Fruit fly (Drosophila melanogaster) whole organism, prepupa: ENCODE results near the gene CG3609.

Experiments used
- Blimp-1 ChIP-seq: fragments of 200-800 bp; sonication (Bioruptor generic); optimal IDR thresholded peaks from 3 replicates; lab custom pipeline; 2017; ENCODE audit warnings: missing biosample characterization, missing genetic modification characterization, mild to moderate bottlenecking, moderate library complexity, missing genetic modification reagents
- CG10631 ChIP-seq: fragments of 200-800 bp; sonication (Bioruptor generic); optimal IDR thresholded peaks from 2 replicates; lab custom pipeline; 2016; ENCODE audit warnings: missing biosample characterization, missing genetic modification characterization
- CG10669 ChIP-seq: fragments of 200-800 bp; sonication (Bioruptor generic); optimal IDR thresholded peaks from 3 replicates; lab custom pipeline; 2018; ENCODE audit warnings: missing biosample characterization, mild to moderate bottlenecking, missing genetic modification characterization, moderate library complexity
- CG11294 ChIP-seq: fragments of 200-800 bp; sonication (Bioruptor generic); IDR thresholded peaks from 2 replicates; pipeline ENCODE4 v1.3.6; 2022; ENCODE audit warnings: missing biosample characterization, missing genetic modification characterization
- CG15336 ChIP-seq: fragments of 200-800 bp; sonication (Bioruptor generic); IDR thresholded peaks from 2 replicates; pipeline ENCODE4 v1.3.6; 2022; ENCODE audit warnings: missing biosample characterization, missing genetic modification characterization
- CG1621 ChIP-seq: fragments of 200-800 bp; sonication (Bioruptor generic); optimal IDR thresholded peaks from 3 replicates; lab custom pipeline; 2018; ENCODE audit warnings: missing biosample characterization, mild to moderate bottlenecking, missing genetic modification characterization
- CG3032 ChIP-seq: fragments of 200-800 bp; optimal IDR thresholded peaks from 2 replicates; lab custom pipeline; 2019; ENCODE audit warnings: missing biosample characterization, mild to moderate bottlenecking, missing genetic modification characterization, moderate library complexity
- CG31627 ChIP-seq: fragments of 200-800 bp; sonication (Bioruptor generic); optimal IDR thresholded peaks from 3 replicates; lab custom pipeline; 2016; ENCODE audit warnings: missing biosample characterization, missing genetic modification characterization
- CG3919 ChIP-seq: fragments of 200-800 bp; sonication (Bioruptor generic); optimal IDR thresholded peaks from 3 replicates; lab custom pipeline; 2016; ENCODE audit warnings: missing biosample characterization, missing genetic modification characterization
- CG6163 ChIP-seq: fragments of 200-800 bp; sonication (Bioruptor generic); IDR thresholded peaks from 3 replicates; pipeline ENCODE4 v1.3.6; 2022; ENCODE audit warnings: missing biosample characterization, missing genetic modification characterization
- CG6276 ChIP-seq: fragments of 200-800 bp; sonication (Bioruptor generic); optimal IDR thresholded peaks from 2 replicates; lab custom pipeline; 2017; ENCODE audit warnings: missing biosample characterization, mild to moderate bottlenecking, missing genetic modification characterization
- CG6792 ChIP-seq: fragments of 200-800 bp; sonication (Bioruptor generic); optimal IDR thresholded peaks from 3 replicates; lab custom pipeline; 2016; ENCODE audit warnings: missing biosample characterization, missing genetic modification characterization
- CG6854 ChIP-seq: fragments of 200-800 bp; sonication (Bioruptor generic); optimal IDR thresholded peaks from 2 replicates; lab custom pipeline; 2017; ENCODE audit warnings: missing biosample characterization, mild to moderate bottlenecking, missing genetic modification characterization
- CG7368 ChIP-seq: fragments of 200-800 bp; sonication (Bioruptor generic); optimal IDR thresholded peaks from 3 replicates; lab custom pipeline; 2016; ENCODE audit warnings: missing biosample characterization, missing genetic modification characterization
- CG8119 ChIP-seq: fragments of 200-800 bp; sonication (Bioruptor generic); IDR thresholded peaks from 3 replicates; pipeline ENCODE4 v1.3.6; 2022; ENCODE audit warnings: missing biosample characterization, missing genetic modification characterization
- CG8319 ChIP-seq: fragments of 200-800 bp; sonication (Bioruptor generic); optimal IDR thresholded peaks from 3 replicates; lab custom pipeline; 2016; ENCODE audit warnings: missing biosample characterization, missing genetic modification characterization
- CG8632 ChIP-seq: fragments of 200-800 bp; sonication (Bioruptor generic); optimal IDR thresholded peaks from 3 replicates; lab custom pipeline; 2016; ENCODE audit warnings: missing biosample characterization, missing genetic modification characterization
- CG9139 ChIP-seq: fragments of 200-800 bp; sonication (Bioruptor generic); optimal IDR thresholded peaks from 3 replicates; lab custom pipeline; 2017; ENCODE audit warnings: missing biosample characterization, mild to moderate bottlenecking, missing genetic modification characterization
- Eip75B ChIP-seq: fragments of 200-800 bp; sonication (Bioruptor generic); optimal IDR thresholded peaks from 3 replicates; lab custom pipeline; 2016; ENCODE audit warnings: missing biosample characterization, missing genetic modification characterization
- Eip78C ChIP-seq: fragments of 200-800 bp; sonication (Bioruptor generic); peaks from one replicate; lab custom pipeline; 2016; ENCODE audit warnings: missing biosample characterization, missing genetic modification characterization
- Eip93F ChIP-seq: fragments of 200-800 bp; sonication (Bioruptor generic); optimal IDR thresholded peaks from 2 replicates; lab custom pipeline; 2016; ENCODE audit warnings: missing biosample characterization, mild to moderate bottlenecking, missing genetic modification characterization
- Ets21C ChIP-seq: fragments of 200-800 bp; sonication (Bioruptor generic); optimal IDR thresholded peaks from 3 replicates; lab custom pipeline; 2016; ENCODE audit warnings: missing biosample characterization, missing genetic modification characterization
- Ets96B ChIP-seq: fragments of 200-800 bp; optimal IDR thresholded peaks from 2 replicates; lab custom pipeline; 2019; ENCODE audit warnings: missing biosample characterization, mild to moderate bottlenecking, missing genetic modification characterization, moderate library complexity
- Gug ChIP-seq: fragments of 200-800 bp; sonication (Bioruptor generic); IDR thresholded peaks from 2 replicates; pipeline ENCODE4 v1.3.6; 2022; ENCODE audit warnings: missing biosample characterization, missing genetic modification characterization
- Hr38 ChIP-seq: sonication (Bioruptor generic); optimal IDR thresholded peaks from 2 replicates; lab custom pipeline; 2016; ENCODE audit warnings: missing biosample characterization, missing genetic modification characterization
- Lpt ChIP-seq: fragments of 200-800 bp; sonication (Bioruptor generic); optimal IDR thresholded peaks from 3 replicates; lab custom pipeline; 2016; ENCODE audit warnings: missing biosample characterization, missing genetic modification characterization
- Met ChIP-seq: fragments of 200-800 bp; sonication (Bioruptor generic); optimal IDR thresholded peaks from 3 replicates; lab custom pipeline; 2016; ENCODE audit warnings: missing biosample characterization, missing genetic modification characterization
- Smox ChIP-seq: fragments of 200-800 bp; sonication (Bioruptor generic); optimal IDR thresholded peaks from 3 replicates; lab custom pipeline; 2016; ENCODE audit warnings: missing biosample characterization, missing genetic modification characterization
- Sox14 ChIP-seq: fragments of 200-800 bp; sonication (Bioruptor generic); optimal IDR thresholded peaks from 3 replicates; lab custom pipeline; 2016; ENCODE audit warnings: missing biosample characterization, missing genetic modification characterization
- Sox15 ChIP-seq: fragments of 200-800 bp; sonication (Bioruptor generic); optimal IDR thresholded peaks from 3 replicates; lab custom pipeline; 2016; ENCODE audit warnings: missing biosample characterization, missing genetic modification characterization
- cyc ChIP-seq: fragments of 200-800 bp; sonication (Bioruptor generic); optimal IDR thresholded peaks from 3 replicates; lab custom pipeline; 2016; ENCODE audit warnings: missing biosample characterization, missing genetic modification characterization
- dsx ChIP-seq: fragments of 200-800 bp; optimal IDR thresholded peaks from 3 replicates; lab custom pipeline; 2019; ENCODE audit warnings: missing biosample characterization, mild to moderate bottlenecking, missing genetic modification characterization, moderate library complexity; ENCODE audit not compliant: poor library complexity, severe bottlenecking
- eg ChIP-seq: fragments of 200-800 bp; sonication (Bioruptor generic); IDR thresholded peaks from 3 replicates; pipeline ENCODE4 v1.3.6; 2022; ENCODE audit warnings: missing biosample characterization, missing genetic modification characterization
- esn ChIP-seq: fragments of 200-800 bp; sonication (Bioruptor generic); optimal IDR thresholded peaks from 2 replicates; lab custom pipeline; 2016; ENCODE audit warnings: missing biosample characterization, mild to moderate bottlenecking, missing genetic modification characterization, moderate library complexity
- fd59A ChIP-seq: fragments of 200-800 bp; sonication (Bioruptor generic); optimal IDR thresholded peaks from 2 replicates; lab custom pipeline; 2017; ENCODE audit warnings: missing biosample characterization, mild to moderate bottlenecking, missing genetic modification characterization, missing genetic modification reagents
- fd85E ChIP-seq: fragments of 200-800 bp; sonication (Bioruptor generic); optimal IDR thresholded peaks from 3 replicates; lab custom pipeline; 2016; ENCODE audit warnings: missing biosample characterization, missing genetic modification characterization
- fkh ChIP-seq: fragments of 200-800 bp; sonication (Bioruptor generic); optimal IDR thresholded peaks from 3 replicates; lab custom pipeline; 2017; ENCODE audit warnings: missing biosample characterization, mild to moderate bottlenecking, missing genetic modification characterization, moderate library complexity
- lz ChIP-seq: fragments of 200-800 bp; sonication (Bioruptor generic); optimal IDR thresholded peaks from 3 replicates; lab custom pipeline; 2016; ENCODE audit warnings: missing biosample characterization, missing genetic modification characterization
- net ChIP-seq: fragments of 200-800 bp; sonication (Bioruptor generic); optimal IDR thresholded peaks from 3 replicates; lab custom pipeline; 2016; ENCODE audit warnings: missing biosample characterization, missing genetic modification characterization
- salr ChIP-seq, 2 experiments: fragments of 200-800 bp; sonication (Bioruptor generic); optimal IDR thresholded peaks; 3 replicates each; lab custom pipeline; 2016 to 2018; ENCODE audit warnings: missing biosample characterization in 2 of 2, missing genetic modification characterization in 2 of 2, mild to moderate bottlenecking in 1 of 2
- ss ChIP-seq, 2 experiments: fragments of 200-800 bp; sonication (Bioruptor generic); optimal IDR thresholded peaks; 2 replicates in 1 of 2; 3 replicates in 1 of 2; lab custom pipeline; 2017 to 2018; ENCODE audit warnings: mild to moderate bottlenecking in 2 of 2, missing biosample characterization in 2 of 2, missing genetic modification characterization in 2 of 2, moderate library complexity in 1 of 2
- svp ChIP-seq: fragments of 200-800 bp; sonication (Bioruptor generic); peaks from one replicate; lab custom pipeline; 2016; ENCODE audit warnings: missing biosample characterization, missing genetic modification characterization
- topi ChIP-seq: fragments of 200-800 bp; sonication (Bioruptor generic); optimal IDR thresholded peaks from 3 replicates; lab custom pipeline; 2016; ENCODE audit warnings: missing biosample characterization, missing genetic modification characterization

Gene CG3609

DNA sequence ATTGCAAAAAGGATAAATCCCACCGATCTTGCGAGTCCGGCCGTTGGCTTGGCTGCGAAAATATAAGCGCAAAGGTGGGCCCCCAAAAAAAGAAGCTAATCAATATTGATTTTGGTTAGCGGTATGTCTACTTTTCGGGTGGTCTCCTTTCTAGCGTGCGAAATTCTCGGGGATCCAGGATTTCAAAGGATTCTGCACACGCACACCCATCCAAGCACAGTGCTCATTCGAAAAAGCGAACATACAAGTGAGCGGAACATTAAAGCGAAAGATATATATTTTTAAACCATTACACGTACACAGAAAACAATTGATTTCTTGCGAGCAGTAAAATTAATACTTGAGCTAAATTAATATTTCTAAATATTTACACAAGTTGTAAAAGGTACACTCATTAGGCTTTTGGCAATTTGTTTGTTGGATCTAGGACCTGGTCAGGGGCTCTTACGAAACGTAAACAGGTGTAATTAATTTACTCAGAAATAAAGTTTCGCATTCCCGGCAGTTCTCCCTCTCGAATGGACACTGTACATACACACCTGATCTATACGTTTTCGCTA lies 8.7 kb downstream of the CG3609 start (continued):
- peak; percentile 34 for TF ChIP-seq CG31627 (GFP tag; lab: Kevin White, UChicago)
- no peak for TF ChIP-seq dsx
- no peak for TF ChIP-seq Eip75B (GFP tag; lab: Kevin White, UChicago)
- peak; percentile 54 for TF ChIP-seq CG8632 (GFP tag; lab: Kevin White, UChicago)
- peak; percentile 20 for TF ChIP-seq esn (GFP tag; lab: Kevin White, UChicago)
- no peak for TF ChIP-seq net (GFP tag; lab: Kevin White, UChicago)
- TF ChIP-seq CG8319 (GFP tag; lab: Kevin White, UChicago) = no peak
- TF ChIP-seq CG6276 (GFP tag; lab: Kevin White, UChicago) = no peak
- no peak for TF ChIP-seq Hr38 (GFP tag; lab: Kevin White, UChicago)
- TF ChIP-seq Smox (GFP tag; lab: Kevin White, UChicago) = peak; percentile 22
- TF ChIP-seq CG10631 (GFP tag; lab: Kevin White, UChicago) = peak; percentile 2
- TF ChIP-seq salr (GFP tag; optimal IDR thresholded peaks at IDR 0.05; lab: Kevin White, UChicago) = peak in 1 of 2 experiments; percentile 35
- TF ChIP-seq CG6792 (GFP tag; lab: Kevin White, UChicago) = peak; percentile 25
- TF ChIP-seq Sox15 (GFP tag; lab: Kevin White, UChicago) = no peak
- TF ChIP-seq Ets96B (tag; lab: Kevin White, UChicago) = peak; percentile 41
- no peak for TF ChIP-seq CG1621 (tag; lab: Kevin White, UChicago)
- TF ChIP-seq Blimp-1 (GFP tag; lab: Kevin White, UChicago) = no peak
- no peak for TF ChIP-seq fd59A
- no peak for TF ChIP-seq Gug (GFP tag; lab: Robert Waterston, UW)
- TF ChIP-seq CG10669 (GFP tag; lab: Kevin White, UChicago) = peak; percentile 42
- peak; percentile 14 for TF ChIP-seq cyc (GFP tag; lab: Kevin White, UChicago)
- TF ChIP-seq Sox14 (GFP tag; lab: Kevin White, UChicago) = no peak
- no peak for TF ChIP-seq Eip93F (GFP tag; lab: Kevin White, UChicago)
- TF ChIP-seq lz (GFP tag; lab: Kevin White, UChicago) = peak; percentile 41
- TF ChIP-seq CG8119 (GFP tag; lab: Robert Waterston, UW) = peak; percentile 30; the same call in 1 of the 3 replicates
- no peak for TF ChIP-seq fkh (GFP tag; lab: Kevin White, UChicago)
- peak; percentile 35; the same call in 1 of the 3 replicates for TF ChIP-seq eg (GFP tag; lab: Robert Waterston, UW)
- no peak for TF ChIP-seq Lpt (GFP tag; lab: Kevin White, UChicago)
- peak; percentile 65 for TF ChIP-seq svp (GFP tag; lab: Kevin White, UChicago)
- no peak for TF ChIP-seq Ets21C (GFP tag; lab: Kevin White, UChicago)
- peak; percentile 50 for TF ChIP-seq Met
- no peak for TF ChIP-seq CG7368
- TF ChIP-seq CG9139 (GFP tag; lab: Kevin White, UChicago) = no peak
- TF ChIP-seq CG3032 (tag; lab: Kevin White, UChicago) = peak; percentile 6
- TF ChIP-seq, all 60 proteins: peak for 30

DNA sequence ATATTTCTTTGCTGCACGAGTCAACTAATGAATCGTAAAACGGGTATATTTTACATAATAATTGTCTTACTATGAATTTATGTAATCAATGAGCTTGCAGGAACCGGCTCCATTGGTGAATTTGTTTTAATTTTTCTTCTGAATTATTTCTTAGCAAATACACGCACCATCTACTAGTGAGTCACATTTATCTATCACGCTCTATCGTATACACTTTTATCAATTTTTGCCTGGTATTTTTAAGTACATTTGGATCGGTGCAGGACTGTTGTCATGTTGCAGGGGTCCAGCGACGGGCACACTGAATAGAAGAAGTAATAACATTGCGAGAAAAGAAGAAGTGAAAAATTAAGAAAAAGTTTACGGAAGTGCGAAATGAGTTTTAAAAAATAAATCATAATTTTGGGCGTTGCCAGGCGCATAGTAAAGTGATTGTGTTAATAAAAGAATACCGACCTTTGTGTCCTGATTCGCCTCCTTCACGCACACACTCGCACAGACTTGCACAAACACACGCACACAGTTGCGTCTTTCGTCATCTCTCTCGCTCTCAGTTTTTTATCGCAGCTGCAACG lies 9.3 kb downstream of the CG3609 start, which contains the start of the genes Rab5 and Axud1:
TSS of gene Rab5 (minus strand) at position 197 of the 575 bp plus-strand sequence.
TSS of gene Axud1 (plus strand) at position 269 of the 575 bp plus-strand sequence.
- TF ChIP-seq CG9139 (GFP tag; lab: Kevin White, UChicago) (peak; percentile 39), CG3032 (tag; lab: Kevin White, UChicago) (no peak), CG8119 (GFP tag; lab: Robert Waterston, UW) (peak; percentile 33; the same call in 2 of the 3 replicates), ss (GFP tag; optimal IDR thresholded peaks at IDR 0.05; lab: Kevin White, UChicago) (peak; percentile 5 to 10), CG6854 (GFP tag; lab: Kevin White, UChicago) (peak; percentile 52), CG3919 (peak; percentile 6), fd85E (GFP tag; lab: Kevin White, UChicago) (no peak), CG7368 (no peak), Met (no peak), Eip78C (GFP tag; lab: Kevin White, UChicago) (peak; percentile 55), svp (GFP tag; lab: Kevin White, UChicago) (peak; percentile 61), fkh (GFP tag; lab: Kevin White, UChicago) (peak; percentile 17), fd59A (no peak), CG6276 (GFP tag; lab: Kevin White, UChicago) (peak; percentile 22), salr (GFP tag; optimal IDR thresholded peaks at IDR 0.05; lab: Kevin White, UChicago) (no peak), cyc (GFP tag; lab: Kevin White, UChicago) (peak; percentile 6), net (GFP tag; lab: Kevin White, UChicago) (peak; percentile 14), CG10631 (GFP tag; lab: Kevin White, UChicago) (no peak), CG15336 (GFP tag; lab: Robert Waterston, UW) (peak; percentile 71), CG6163 (peak; percentile 56; the same call in 2 of the 3 replicates), topi (no peak), Gug (GFP tag; lab: Robert Waterston, UW) (no peak), eg (GFP tag; lab: Robert Waterston, UW) (peak; percentile 68; the same call in 2 of the 3 replicates), CG11294 (GFP tag; lab: Robert Waterston, UW) (no peak)
